Fruit fly (Drosophila melanogaster): ENCODE measurements around the gene Naa30B.

DNA sequence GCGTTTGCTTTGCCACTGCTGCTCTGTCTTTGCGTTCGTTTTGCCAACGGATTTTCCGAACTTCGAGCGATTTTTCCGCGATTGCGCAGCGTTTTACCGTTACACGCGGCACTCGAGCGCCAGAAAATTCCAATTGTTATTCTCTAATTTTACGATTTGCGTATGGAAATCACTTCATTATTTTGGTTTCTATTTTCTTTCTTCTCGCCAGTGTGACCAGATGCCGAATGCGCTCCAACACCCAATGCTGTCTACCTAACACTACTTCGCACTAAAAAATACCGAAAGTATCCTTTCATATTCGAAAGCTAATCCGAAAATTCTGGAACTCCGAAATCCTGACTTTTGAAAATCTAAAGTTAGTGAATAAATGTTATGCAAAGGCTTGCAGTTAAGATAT is 24.5 kb upstream of the Naa30B start, which contains the start of gene CG12084:
- TF ChIP-seq acj6 (GFP tag; optimal IDR thresholded peaks at IDR 0.05), result no peak
- TF ChIP-seq Sox102F (GFP tag; optimal IDR thresholded peaks at IDR 0.05), result no peak
- TF ChIP-seq CG3919 (GFP tag; optimal IDR thresholded peaks at IDR 0.05), result no peak
- TF ChIP-seq CG6276 (GFP tag; optimal IDR thresholded peaks at IDR 0.05), result no peak
- no peak for TF ChIP-seq Hr4 (GFP tag; optimal IDR thresholded peaks at IDR 0.05)
- TF ChIP-seq fd59A (GFP tag; optimal IDR thresholded peaks at IDR 0.05), result no peak
- TF ChIP-seq CG6854 (GFP tag; optimal IDR thresholded peaks at IDR 0.05), result no peak
- no peak for TF ChIP-seq Ets21C (GFP tag; optimal IDR thresholded peaks at IDR 0.05)
- no peak for TF ChIP-seq CG16779 (tag; optimal IDR thresholded peaks at IDR 0.05)
- TF ChIP-seq Smox (GFP tag; optimal IDR thresholded peaks at IDR 0.05), result no peak
- TF ChIP-seq CG10669 (GFP tag; optimal IDR thresholded peaks at IDR 0.05), result no peak

All from whole organism, prepupa.